Worm (Caenorhabditis elegans) whole organism, early embryonic: Measurements from ENCODE around the gene gsy-1.

Experiments used
- aly-1 ChIP-seq: sonication (generic microtip); optimal IDR thresholded peaks from 2 replicates; lab custom pipeline; 2016; ENCODE audit warnings: missing genetic modification characterization, missing compliant biosample characterization
- ama-1 ChIP-seq: fragments of 150-350 bp; optimal IDR thresholded peaks from 2 replicates; lab custom pipeline; 2014
- ceh-36 ChIP-seq: sonication (generic microtip); optimal IDR thresholded peaks from 2 replicates; lab custom pipeline; 2016; ENCODE audit warnings: missing genetic modification characterization, inconsistent platforms, missing compliant biosample characterization
- ets-7 ChIP-seq: sonication (generic microtip); optimal IDR thresholded peaks from 2 replicates; lab custom pipeline; 2016; ENCODE audit warnings: missing genotype, missing genetic modification characterization, missing compliant biosample characterization
- flt-1 ChIP-seq: fragments of 200-800 bp; sonication (Bioruptor generic); IDR thresholded peaks from 2 replicates; pipeline ENCODE4 v1.3.6; 2022; ENCODE audit warnings: missing genetic modification characterization, missing compliant biosample characterization
- hmbx-1 ChIP-seq: sonication (generic microtip); optimal IDR thresholded peaks from 2 replicates; lab custom pipeline; 2016; ENCODE audit warnings: mild to moderate bottlenecking, missing genetic modification characterization, missing compliant biosample characterization
- hnd-1 ChIP-seq: sonication (generic microtip); optimal IDR thresholded peaks from 2 replicates; lab custom pipeline; 2016; ENCODE audit warnings: missing genetic modification characterization, missing compliant biosample characterization
- pes-1 ChIP-seq: fragments of 200-800 bp; sonication (Bioruptor generic); IDR thresholded peaks from 2 replicates; pipeline ENCODE4 v1.3.6; 2022; ENCODE audit warnings: missing genetic modification reagents, missing genetic modification characterization, missing compliant biosample characterization
- scrt-1 ChIP-seq: fragments of 200-800 bp; sonication (Bioruptor generic); IDR thresholded peaks from 2 replicates; pipeline ENCODE4 v1.3.6; 2022; ENCODE audit warnings: missing genetic modification characterization, missing compliant biosample characterization
- sea-1 ChIP-seq: fragments of 200-800 bp; sonication (Bioruptor generic); conservative IDR thresholded peaks from 2 replicates; pipeline ENCODE4 v1.3.6; 2022; ENCODE audit warnings: missing genetic modification characterization, missing compliant biosample characterization
- tbx-11 ChIP-seq: fragments of 200-800 bp; sonication (Bioruptor generic); IDR thresholded peaks from 2 replicates; pipeline ENCODE4 v1.3.6; 2022; ENCODE audit warnings: missing genetic modification characterization, missing compliant biosample characterization
- tbx-37 ChIP-seq: fragments of 200-800 bp; sonication (Bioruptor generic); conservative IDR thresholded peaks from 2 replicates; pipeline ENCODE4 v1.3.6; 2022; ENCODE audit warnings: missing genetic modification reagents, missing genetic modification characterization, missing compliant biosample characterization
- tra-4 ChIP-seq: sonication (generic microtip); optimal IDR thresholded peaks from 2 replicates; lab custom pipeline; 2017; ENCODE audit warnings: missing genetic modification characterization, missing compliant biosample characterization

DNA sequence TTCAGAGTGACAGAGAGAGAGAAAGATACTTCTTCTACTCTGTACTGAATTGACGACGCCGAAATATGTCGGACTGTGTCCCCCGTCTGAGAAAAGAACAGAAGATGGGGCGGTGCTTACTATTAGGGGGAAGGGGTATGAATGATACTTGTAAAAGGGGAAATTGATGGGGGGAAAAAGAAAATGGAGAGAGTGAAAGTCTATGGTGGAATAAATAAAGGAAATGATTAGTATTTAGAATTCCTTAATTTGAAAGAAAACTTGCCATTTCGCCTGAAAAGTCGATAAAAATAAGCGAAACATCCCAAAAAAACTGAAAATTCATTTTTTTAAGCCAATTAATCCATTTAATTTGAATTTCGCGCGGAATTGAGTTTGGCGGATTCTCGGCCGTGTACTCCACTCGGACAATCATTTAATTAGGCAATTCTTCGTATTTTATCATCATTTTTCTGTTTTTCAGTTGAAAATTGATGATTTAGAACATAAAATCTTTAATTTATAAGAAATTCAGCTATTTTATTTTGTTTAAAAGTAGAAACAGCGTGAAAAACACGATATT lies 36.7 kb upstream of the gsy-1 start, which contains the start of gene F35C5.12:
- TF ChIP-seq tra-4 (tag; lab: Kevin White, UChicago) (no peak), ceh-36 (tag; lab: Kevin White, UChicago) (no peak), tbx-37 (GFP tag; lab: Robert Waterston, UW) (no peak), pes-1 (no peak), ama-1 (lab: Kevin White, UChicago) (no peak), hnd-1 (tag; lab: Kevin White, UChicago) (no peak), tbx-11 (no peak), aly-1 (tag; lab: Kevin White, UChicago) (no peak), hmbx-1 (tag; lab: Kevin White, UChicago) (no peak), sea-1 (no peak), scrt-1 (GFP tag; lab: Robert Waterston, UW) (no peak), ets-7 (tag; lab: Kevin White, UChicago) (no peak), flt-1 (no peak)
